Worm (Caenorhabditis elegans) whole organism, L4 larva: Measurements from ENCODE around the gene zip-6.
A peak's percentile ranks its signal among the peaks of the same experiment; 100 is the strongest.
"Not testable (repeated sequence)": the region's sequence is repeated elsewhere in the genome, so short reads cannot be mapped to it uniquely, and the experiment has no call there.

Experiments used
- F10B5.3 ChIP-seq: sonication (generic microtip); optimal IDR thresholded peaks from 2 replicates; lab custom pipeline; 2016; ENCODE audit warnings: mild to moderate bottlenecking, missing genetic modification characterization, missing compliant biosample characterization
- F26F4.8 ChIP-seq: fragments of 200-800 bp; sonication (Bioruptor generic); conservative IDR thresholded peaks from 2 replicates; pipeline ENCODE4 v1.3.6; 2022; ENCODE audit warnings: missing genetic modification characterization, missing compliant biosample characterization
- F37D6.2 ChIP-seq: sonication (generic microtip); optimal IDR thresholded peaks from 2 replicates; lab custom pipeline; 2016; ENCODE audit warnings: mild to moderate bottlenecking, missing genetic modification characterization, missing compliant biosample characterization
- F49E8.2 ChIP-seq: sonication (generic microtip); optimal IDR thresholded peaks from 2 replicates; lab custom pipeline; 2016; ENCODE audit warnings: missing compliant biosample characterization, mild to moderate bottlenecking, missing genetic modification characterization, borderline replicate concordance
- ZK337.2 ChIP-seq: fragments of 200-800 bp; sonication (Bioruptor generic); IDR thresholded peaks from 2 replicates; pipeline ENCODE4 v1.3.6; 2022; ENCODE audit warnings: missing genetic modification reagents, missing genetic modification characterization, missing compliant biosample characterization
- ZK546.5 ChIP-seq, 2 experiments: sonication (generic microtip); optimal IDR thresholded peaks; 2 replicates each; lab custom pipeline; 2017; ENCODE audit warnings: missing biosample characterization in 2 of 2, missing genetic modification characterization in 2 of 2
- aha-1 ChIP-seq: fragments of 150-350 bp; peaks from one replicate; lab custom pipeline; 2014; ENCODE audit warnings: missing biosample characterization, missing genetic modification characterization
- ceh-20 ChIP-seq: fragments of 200-800 bp; sonication (Bioruptor generic); IDR thresholded peaks from 2 replicates; pipeline ENCODE4 v1.3.6; 2022; ENCODE audit warnings: missing genetic modification reagents, missing genetic modification characterization, missing compliant biosample characterization
- ceh-44 ChIP-seq: fragments of 200-800 bp; sonication (Bioruptor generic); IDR thresholded peaks from 2 replicates; pipeline ENCODE4 v1.3.6; 2022; ENCODE audit warnings: missing genetic modification reagents, missing genetic modification characterization, missing compliant biosample characterization
- ceh-62 ChIP-seq: sonication (generic microtip); optimal IDR thresholded peaks from 2 replicates; lab custom pipeline; 2017; ENCODE audit warnings: missing biosample characterization, missing genetic modification characterization
- ctbp-1 ChIP-seq: fragments of 200-800 bp; sonication (Bioruptor generic); IDR thresholded peaks from 2 replicates; pipeline ENCODE4 v1.3.6; 2022; ENCODE audit warnings: missing genetic modification reagents, missing genetic modification characterization, missing compliant biosample characterization
- daf-16 ChIP-seq, 3 experiments: sonication (generic microtip); optimal IDR thresholded peaks; 2 replicates each; lab custom pipeline; 2016 to 2017; ENCODE audit warnings: missing genetic modification characterization in 3 of 3, missing genetic modification reagents in 3 of 3, mild to moderate bottlenecking in 2 of 3, missing compliant biosample characterization in 2 of 3, missing biosample characterization in 1 of 3, moderate library complexity in 1 of 3
- dmd-6 ChIP-seq: fragments of 200-800 bp; sonication (Bioruptor generic); IDR thresholded peaks from 2 replicates; pipeline ENCODE4 v1.3.6; 2022; ENCODE audit warnings: missing genetic modification reagents, missing genetic modification characterization, missing compliant biosample characterization
- dmd-9 ChIP-seq: fragments of 200-800 bp; sonication (Bioruptor generic); IDR thresholded peaks from 2 replicates; pipeline ENCODE4 v1.3.6; 2022; ENCODE audit warnings: missing genetic modification reagents, missing genetic modification characterization, missing compliant biosample characterization
- duxl-1 ChIP-seq: sonication (generic microtip); optimal IDR thresholded peaks from 2 replicates; lab custom pipeline; 2016; ENCODE audit warnings: mild to moderate bottlenecking, missing genetic modification characterization, moderate library complexity, missing compliant biosample characterization; ENCODE audit not compliant: poor library complexity
- dve-1 ChIP-seq: sonication (generic microtip); optimal IDR thresholded peaks from 2 replicates; lab custom pipeline; 2017; ENCODE audit warnings: antibody characterized with exemption, mild to moderate bottlenecking, missing genetic modification characterization, missing compliant biosample characterization; ENCODE audit not compliant: insufficient read depth
- egl-27 ChIP-seq: sonication (generic microtip); optimal IDR thresholded peaks from 3 replicates; lab custom pipeline; 2017; ENCODE audit warnings: missing biosample characterization, missing genetic modification reagents, missing genetic modification characterization
- hlh-11 ChIP-seq: fragments of 200-800 bp; sonication (Bioruptor generic); optimal IDR thresholded peaks from 2 replicates; lab custom pipeline; 2018; ENCODE audit warnings: mild to moderate bottlenecking, missing genetic modification characterization, missing compliant biosample characterization
- hmg-1.1 ChIP-seq: fragments of 200-800 bp; sonication (Bioruptor generic); IDR thresholded peaks from 2 replicates; pipeline ENCODE4 v1.3.6; 2022; ENCODE audit warnings: missing genetic modification reagents, missing genetic modification characterization, missing compliant biosample characterization
- jun-1 ChIP-seq: fragments of 150-350 bp; optimal IDR thresholded peaks from 2 replicates; lab custom pipeline; 2014; ENCODE audit warnings: missing biosample characterization, missing genetic modification reagents, missing genetic modification characterization
- lim-7 ChIP-seq: fragments of 200-800 bp; sonication (Bioruptor generic); IDR thresholded peaks from 2 replicates; pipeline ENCODE4 v1.3.6; 2022; ENCODE audit warnings: missing genetic modification characterization, missing compliant biosample characterization
- lsy-2 ChIP-seq, 2 experiments: fragments of 150-350 bp in 1 of 2; sonication (generic microtip) in 1 of 2; optimal IDR thresholded peaks; 2 replicates each; lab custom pipeline; 2014 to 2017; ENCODE audit warnings: missing biosample characterization in 2 of 2, missing genetic modification characterization in 2 of 2
- madf-5 ChIP-seq, 2 experiments: fragments of 200-800 bp; sonication (Bioruptor generic); IDR thresholded peaks; 2 replicates each; pipeline ENCODE4 v1.3.6; 2022; ENCODE audit warnings: missing compliant biosample characterization in 2 of 2, missing genetic modification characterization in 2 of 2
- mdt-29 ChIP-seq: fragments of 200-800 bp; sonication (Bioruptor generic); IDR thresholded peaks from 2 replicates; pipeline ENCODE4 v1.3.6; 2022; ENCODE audit warnings: missing genetic modification reagents, missing genetic modification characterization, missing compliant biosample characterization
- mxl-2 ChIP-seq: fragments of 200-800 bp; sonication (Bioruptor generic); conservative IDR thresholded peaks from 2 replicates; pipeline ENCODE4 v1.3.6; 2022; ENCODE audit warnings: missing genetic modification reagents, missing genetic modification characterization, missing compliant biosample characterization
- mxl-3 ChIP-seq: fragments of 200-800 bp; sonication (Bioruptor generic); optimal IDR thresholded peaks from 2 replicates; lab custom pipeline; 2018; ENCODE audit warnings: mild to moderate bottlenecking, missing genetic modification characterization, missing compliant biosample characterization
- nhr-102 ChIP-seq: sonication (generic microtip); optimal IDR thresholded peaks from 2 replicates; lab custom pipeline; 2016; ENCODE audit warnings: mild to moderate bottlenecking, missing genetic modification characterization, moderate library complexity, missing compliant biosample characterization
- nhr-11 ChIP-seq: fragments of 150-350 bp; optimal IDR thresholded peaks from 2 replicates; lab custom pipeline; 2014; ENCODE audit warnings: missing biosample characterization, missing genetic modification characterization
- nhr-28 ChIP-seq: fragments of 150-350 bp; optimal IDR thresholded peaks from 2 replicates; lab custom pipeline; 2014; ENCODE audit warnings: missing biosample characterization, missing genetic modification characterization
- nhr-6 ChIP-seq: fragments of 150-350 bp; optimal IDR thresholded peaks from 2 replicates; lab custom pipeline; 2014; ENCODE audit warnings: missing biosample characterization, missing genetic modification characterization
- nhr-77 ChIP-seq: fragments of 150-350 bp; optimal IDR thresholded peaks from 2 replicates; lab custom pipeline; 2014; ENCODE audit warnings: missing biosample characterization, missing genetic modification characterization
- pha-4 ChIP-seq, 2 experiments: fragments of 150-350 bp in 1 of 2; fragments of 200-800 bp in 1 of 2; sonication (Bioruptor generic) in 1 of 2; IDR thresholded peaks in 1 of 2; optimal IDR thresholded peaks in 1 of 2; 2 replicates each; pipeline versions ENCODE4 v1.3.6 to Lab custom; 2014 to 2022; ENCODE audit warnings: missing genetic modification characterization in 2 of 2, missing genetic modification reagents in 2 of 2, missing biosample characterization in 1 of 2, missing compliant biosample characterization in 1 of 2
- php-3 ChIP-seq: fragments of 200-800 bp; sonication (Bioruptor generic); IDR thresholded peaks from 2 replicates; pipeline ENCODE4 v1.3.6; 2022; ENCODE audit warnings: missing genetic modification reagents, missing genetic modification characterization, missing compliant biosample characterization
- pqm-1 ChIP-seq: sonication (generic microtip); optimal IDR thresholded peaks from 2 replicates; lab custom pipeline; 2017; ENCODE audit warnings: missing biosample characterization, missing genetic modification characterization
- snpc-1.2 ChIP-seq: fragments of 200-800 bp; sonication (Bioruptor generic); IDR thresholded peaks from 2 replicates; pipeline ENCODE4 v1.3.6; 2022; ENCODE audit warnings: missing genetic modification reagents, missing genetic modification characterization, missing compliant biosample characterization
- tra-1 ChIP-seq: fragments of 200-800 bp; sonication (Bioruptor generic); IDR thresholded peaks from 2 replicates; pipeline ENCODE4 v1.3.6; 2022; ENCODE audit warnings: missing genetic modification reagents, missing genetic modification characterization, missing compliant biosample characterization
- unc-130 ChIP-seq: sonication (generic microtip); optimal IDR thresholded peaks from 2 replicates; lab custom pipeline; 2016; ENCODE audit warnings: missing genetic modification reagents, missing genetic modification characterization, missing compliant biosample characterization
- unc-62 ChIP-seq, 3 experiments: fragments of 150-350 bp in 1 of 3; sonication (generic microtip); optimal IDR thresholded peaks in 2 of 3; peaks in 1 of 3; 1 replicate in 1 of 3; 2 replicates in 2 of 3; lab custom pipeline; 2014 to 2017; ENCODE audit warnings: missing biosample characterization in 3 of 3, missing genetic modification characterization in 3 of 3, missing genetic modification reagents in 3 of 3, missing genotype in 1 of 3
- vab-7 ChIP-seq: fragments of 200-800 bp; sonication (Bioruptor generic); IDR thresholded peaks from 2 replicates; pipeline ENCODE4 v1.3.6; 2022; ENCODE audit warnings: missing genetic modification reagents, missing genetic modification characterization, missing compliant biosample characterization
- zfp-3 ChIP-seq: fragments of 200-800 bp; sonication (Bioruptor generic); conservative IDR thresholded peaks from 2 replicates; pipeline ENCODE4 v1.3.6; 2022; ENCODE audit warnings: missing genetic modification reagents, missing genetic modification characterization, missing compliant biosample characterization
- zip-2 ChIP-seq: fragments of 150-350 bp; optimal IDR thresholded peaks from 2 replicates; lab custom pipeline; 2014; ENCODE audit warnings: missing biosample characterization, missing genetic modification characterization
- ztf-7 ChIP-seq: fragments of 150-350 bp; optimal IDR thresholded peaks from 2 replicates; lab custom pipeline; 2014; ENCODE audit warnings: missing biosample characterization, missing genetic modification characterization

Gene zip-6

DNA sequence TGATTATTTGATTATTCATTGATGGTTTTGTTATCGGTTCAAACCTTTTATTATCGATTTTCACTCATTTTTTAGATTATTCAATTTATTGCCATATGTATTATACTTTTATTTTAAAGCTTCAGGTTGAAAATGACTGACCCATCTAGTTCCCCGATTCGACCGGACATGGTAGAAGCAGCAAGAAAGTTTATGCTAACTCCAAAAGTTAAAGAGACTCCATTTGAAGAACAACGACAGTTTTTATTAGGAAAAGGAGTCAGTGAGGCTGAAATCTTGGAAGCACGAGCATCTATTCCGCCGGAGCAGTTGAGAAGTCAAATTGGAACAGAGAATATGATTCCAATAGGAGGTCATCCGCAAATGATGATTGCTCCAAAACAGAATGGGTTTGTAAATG lies 34.9 kb downstream of the zip-6 start, which contains the start of gene prx-14 (continued):
- peak; percentile 11 for TF ChIP-seq pqm-1 (tag; lab: Kevin White, UChicago)
- 0 out of 2 replicates have a peak, but pooled peaks have one; percentile 61 for TF ChIP-seq zfp-3
- TF ChIP-seq, all 104 proteins: peak for 10

ce11 chrIV:11180077-11180476 lies 37.9 kb downstream of the zip-6 start:
- TF ChIP-seq ceh-62 (tag; lab: Kevin White, UChicago) (no peak), daf-16 (GFP tag; optimal IDR thresholded peaks at IDR 0.05; lab: Kevin White, UChicago) (no peak), daf-16 (tag; optimal IDR thresholded peaks at IDR 0.05; lab: Kevin White, UChicago) (peak; percentile 41), ztf-7 (tag; lab: Kevin White, UChicago) (no peak), tra-1 (GFP tag; lab: Robert Waterston, UW) (no peak), aha-1 (tag; lab: Kevin White, UChicago) (peak; percentile 78), lim-7 (GFP tag; lab: Robert Waterston, UW) (no peak), ceh-20 (GFP tag; lab: Robert Waterston, UW) (no peak), F37D6.2 (tag; lab: Kevin White, UChicago) (no peak), nhr-77 (tag; lab: Kevin White, UChicago) (peak; percentile 27), F26F4.8 (no peak), zip-2 (tag; lab: Kevin White, UChicago) (no peak), mxl-2 (no peak), nhr-28 (tag; lab: Kevin White, UChicago) (peak; percentile 99), lsy-2 (tag; optimal IDR thresholded peaks at IDR 0.05; lab: Kevin White, UChicago) (peak in 1 of 2 experiments; percentile 3), unc-62 (GFP tag; optimal IDR thresholded peaks at IDR 0.05 in 1 of 2; lab: Kevin White, UChicago) (peak in 1 of 2 experiments; percentile 67), unc-62 (tag; optimal IDR thresholded peaks at IDR 0.05; lab: Kevin White, UChicago) (no peak), egl-27 (tag; lab: Kevin White, UChicago) (no peak), hmg-1.1 (GFP tag; lab: Robert Waterston, UW) (no peak), jun-1 (tag; lab: Kevin White, UChicago) (no peak), dve-1 (tag; lab: Kevin White, UChicago) (peak; percentile 30)

- peak; percentile 80 for TF ChIP-seq zfp-3
- 0 out of 4 replicates have a peak, but pooled peaks of 1 of the 2 experiments have one; percentile 58 for TF ChIP-seq madf-5 (GFP tag; IDR thresholded peaks at IDR 0.05; lab: Robert Waterston, UW)
- TF ChIP-seq jun-1 (tag; lab: Kevin White, UChicago): peak; percentile 40
- peak; percentile 94 for TF ChIP-seq ceh-20 (GFP tag; lab: Robert Waterston, UW)
- peak; percentile 91 for TF ChIP-seq ctbp-1 (GFP tag; lab: Robert Waterston, UW)
- TF ChIP-seq pha-4 (GFP tag; IDR thresholded peaks at IDR 0.05; lab: Robert Waterston, UW): peak; percentile 75; the same call in 1 of the 2 replicates
- TF ChIP-seq pha-4, unc-62 (tag; optimal IDR thresholded peaks at IDR 0.05; lab: Kevin White, UChicago): not testable (repeated sequence)
- TF ChIP-seq nhr-11 (tag; lab: Kevin White, UChicago): peak; percentile 75
- peak; percentile 46 for TF ChIP-seq unc-130 (GFP tag; lab: Kevin White, UChicago)
- peak in 1 of 2 experiments; percentile 52 for TF ChIP-seq ZK546.5 (tag; optimal IDR thresholded peaks at IDR 0.05; lab: Kevin White, UChicago)
- peak; percentile 79 for TF ChIP-seq php-3 (GFP tag; lab: Robert Waterston, UW)
- peak; percentile 76 for TF ChIP-seq duxl-1 (tag; lab: Kevin White, UChicago)
- peak; percentile 94 for TF ChIP-seq dmd-6 (GFP tag; lab: Robert Waterston, UW)
- peak; percentile 86 for TF ChIP-seq ceh-44 (GFP tag; lab: Robert Waterston, UW)
- peak; percentile 90 for TF ChIP-seq mxl-3 (GFP tag; lab: Kevin White, UChicago)
- peak; percentile 61 for TF ChIP-seq F49E8.2 (tag; lab: Kevin White, UChicago)
- peak; percentile 96 for TF ChIP-seq nhr-28 (tag; lab: Kevin White, UChicago)
- TF ChIP-seq snpc-1.2 (GFP tag; lab: Robert Waterston, UW): peak; percentile 82
- TF ChIP-seq ZK337.2 (GFP tag; lab: Robert Waterston, UW): peak; percentile 88
- TF ChIP-seq ztf-7 (tag; lab: Kevin White, UChicago): peak; percentile 67
- peak in 1 of 2 experiments; percentile 97 for TF ChIP-seq unc-62 (GFP tag; optimal IDR thresholded peaks at IDR 0.05 in 1 of 2; lab: Kevin White, UChicago)
- peak; percentile 85 for TF ChIP-seq hlh-11 (tag; lab: Kevin White, UChicago)
- peak; percentile 87 for TF ChIP-seq vab-7 (GFP tag; lab: Robert Waterston, UW)
- TF ChIP-seq mdt-29: peak; percentile 85
- TF ChIP-seq nhr-77 (tag; lab: Kevin White, UChicago): peak; percentile 91
- peak; percentile 60; the same call in 1 of the 2 replicates for TF ChIP-seq mxl-2
- peak; percentile 25 for TF ChIP-seq nhr-6
- TF ChIP-seq dmd-9 (GFP tag; lab: Robert Waterston, UW): peak; percentile 91
- TF ChIP-seq F10B5.3: peak; percentile 43
- peak; percentile 92 for TF ChIP-seq dve-1 (tag; lab: Kevin White, UChicago)
- TF ChIP-seq pqm-1 (tag; lab: Kevin White, UChicago): peak; percentile 35
- peak; percentile 70 for TF ChIP-seq nhr-102 (tag; lab: Kevin White, UChicago)
Measured at ce11 chrIV:11179123-11179740, 38.7 kb downstream of the zip-6 start, which contains the start of gene cpt-2. TSS of gene cpt-2 (plus strand) at chrIV:11179645.
